Fruit fly (Drosophila melanogaster) Kc167 (cell line): ENCODE data around the gene Sirt1.

Experiments used
- h ChIP-seq: fragments of >200 bp; optimal IDR thresholded peaks from 3 replicates; lab custom pipeline; 2018; ENCODE audit warnings: missing external identifiers
- psq ChIP-seq: fragments of >200 bp; optimal IDR thresholded peaks from 2 replicates; lab custom pipeline; 2017; ENCODE audit warnings: missing external identifiers
- ttk ChIP-seq: sonication (Bioruptor generic); optimal IDR thresholded peaks from 2 replicates; lab custom pipeline; 2017; ENCODE audit warnings: missing external identifiers

- TF ChIP-seq ttk (lab: Kevin White, UChicago), result no peak
- TF ChIP-seq psq (lab: Kevin White, UChicago), result no peak
- TF ChIP-seq h (lab: Kevin White, UChicago), result no peak
Observed at dm6 chr2L:13206857-13207463, 41.6 kb downstream of the Sirt1 start.
